Worm (Caenorhabditis elegans): Measurements from ENCODE around the gene C40H1.9.

DNA sequence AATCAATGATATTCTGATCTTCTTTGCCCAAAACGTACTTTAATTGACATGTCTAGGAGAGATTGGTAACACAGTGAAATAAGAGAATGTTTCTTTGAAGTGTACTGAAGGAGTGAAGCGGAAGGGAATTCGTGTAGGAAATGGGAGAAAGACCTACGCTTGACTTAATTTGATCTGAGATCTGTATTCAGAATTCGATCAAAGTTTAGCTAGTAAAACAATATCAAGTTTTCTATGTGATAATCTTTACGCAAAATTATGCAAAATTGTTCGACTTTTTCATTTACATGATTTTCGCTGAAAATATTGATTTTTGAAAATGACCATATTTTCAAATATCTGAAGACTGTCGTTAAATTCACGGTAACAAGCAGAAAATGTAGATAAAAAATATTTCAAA lies 22.4 kb upstream of the C40H1.9 start, which contains the start of gene K01B6.4:
- TF ChIP-seq him-1 (tag; optimal IDR thresholded peaks at IDR 0.05): no peak
- no peak for TF ChIP-seq dao-5 (tag; optimal IDR thresholded peaks at IDR 0.05)

Measured in whole organism, L4/young adult.